Fruit fly (Drosophila melanogaster): ENCODE measurements around the gene CG6763.

- TF ChIP-seq ken (GFP tag; IDR thresholded peaks at IDR 0.05), result no peak
- TF ChIP-seq CG4820 (GFP tag; optimal IDR thresholded peaks at IDR 0.05), result no peak
- no peak for TF ChIP-seq CG3838 (GFP tag; optimal IDR thresholded peaks at IDR 0.05)
- TF ChIP-seq dm (GFP tag; optimal IDR thresholded peaks at IDR 0.05), result no peak
- no peak for TF ChIP-seq usp (GFP tag; optimal IDR thresholded peaks at IDR 0.05)
- no peak for TF ChIP-seq grn (GFP tag; optimal IDR thresholded peaks at IDR 0.05)
- no peak for TF ChIP-seq Drgx (GFP tag; IDR thresholded peaks at IDR 0.05)
- TF ChIP-seq Elba2 (GFP tag; optimal IDR thresholded peaks at IDR 0.05), result no peak
- no peak for TF ChIP-seq Vsx1 (GFP tag; optimal IDR thresholded peaks at IDR 0.05)
Measured at dm6 chr3R:23309690-23310089, 25.9 kb downstream of the CG6763 start.

Data from whole organism, embryonic.